Fruit fly (Drosophila melanogaster): ENCODE measurements around the gene CG7878.

DNA sequence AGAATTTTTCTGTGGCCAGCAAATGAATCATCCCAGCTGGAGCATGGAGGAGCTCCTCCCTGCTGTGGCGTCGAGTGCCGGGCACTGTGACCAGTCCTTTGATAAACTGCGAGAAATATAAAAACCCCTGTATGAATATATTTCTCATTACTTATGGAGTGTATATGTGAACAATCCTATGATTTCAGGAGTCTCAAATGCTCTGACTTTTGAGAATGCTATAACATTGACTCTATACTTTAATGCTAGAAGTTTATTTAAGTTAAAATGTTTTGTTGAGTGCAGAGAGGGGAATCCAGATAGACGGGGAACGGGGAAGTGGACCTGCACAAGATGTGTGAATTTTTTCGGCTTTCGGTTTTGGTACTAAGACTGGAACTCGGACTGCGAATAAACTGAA is 19.6 kb downstream of the CG7878 start:
- TF ChIP-seq CG8632 (GFP tag; optimal IDR thresholded peaks at IDR 0.05) (peak; percentile 11), svp (GFP tag) (peak; percentile 83), topi (GFP tag; optimal IDR thresholded peaks at IDR 0.05) (peak; percentile 74), fd85E (GFP tag; optimal IDR thresholded peaks at IDR 0.05) (no peak), Hr39 (GFP tag; optimal IDR thresholded peaks at IDR 0.05) (peak; percentile 78), Gug (GFP tag; IDR thresholded peaks at IDR 0.05) (no peak), Met (GFP tag; optimal IDR thresholded peaks at IDR 0.05) (peak; percentile 85), CG3032 (tag; optimal IDR thresholded peaks at IDR 0.05) (peak; percentile 31), CG34406 (GFP tag; optimal IDR thresholded peaks at IDR 0.05) (no peak)
